Worm (Caenorhabditis elegans) whole organism, mixed stage, embryonic: ENCODE data around the gene Y37B11A.3.

Experiments
- ces-1 ChIP-seq: fragments of 150-350 bp; optimal IDR thresholded peaks from 2 replicates; lab custom pipeline; 2014; ENCODE audit warnings: missing biosample characterization, missing genetic modification reagents, missing genetic modification characterization
- drap-1 ChIP-seq: fragments of 200-800 bp; sonication (Bioruptor generic); optimal IDR thresholded peaks from 3 replicates; lab custom pipeline; 2018; ENCODE audit warnings: mild to moderate bottlenecking, missing genetic modification characterization, missing compliant biosample characterization
- lin-32 ChIP-seq: fragments of 200-800 bp; sonication (Bioruptor generic); optimal IDR thresholded peaks from 2 replicates; lab custom pipeline; 2018; ENCODE audit warnings: mild to moderate bottlenecking, missing genetic modification characterization, missing compliant biosample characterization
- lsy-2 ChIP-seq: fragments of 150-350 bp; optimal IDR thresholded peaks from 2 replicates; lab custom pipeline; 2014; ENCODE audit warnings: missing biosample characterization, missing genetic modification characterization
- mab-5 ChIP-seq: fragments of 150-350 bp; optimal IDR thresholded peaks from 2 replicates; lab custom pipeline; 2014; ENCODE audit warnings: missing biosample characterization, missing genetic modification characterization
- mep-1 ChIP-seq: fragments of 150-350 bp; optimal IDR thresholded peaks from 2 replicates; lab custom pipeline; 2017; ENCODE audit warnings: missing biosample characterization, missing genetic modification reagents, missing genetic modification characterization, inconsistent platforms
- nhr-237 ChIP-seq: fragments of 150-350 bp; optimal IDR thresholded peaks from 2 replicates; lab custom pipeline; 2014; ENCODE audit warnings: missing biosample characterization, missing genetic modification characterization
- nhr-28 ChIP-seq: fragments of 150-350 bp; optimal IDR thresholded peaks from 2 replicates; lab custom pipeline; 2014; ENCODE audit warnings: missing biosample characterization, missing genetic modification characterization
- nhr-76 ChIP-seq: sonication (generic microtip); optimal IDR thresholded peaks from 2 replicates; lab custom pipeline; 2017; ENCODE audit warnings: missing biosample characterization, missing genetic modification characterization
- tbx-8 ChIP-seq: fragments of 200-800 bp; sonication (Bioruptor generic); optimal IDR thresholded peaks from 2 replicates; lab custom pipeline; 2018; ENCODE audit warnings: mild to moderate bottlenecking, missing genetic modification characterization, moderate library complexity, missing compliant biosample characterization
- unc-62 ChIP-seq: fragments of 150-350 bp; optimal IDR thresholded peaks from 2 replicates; lab custom pipeline; 2014; ENCODE audit warnings: missing biosample characterization, missing genetic modification reagents, missing genetic modification characterization
- ztf-11 ChIP-seq: fragments of 150-350 bp; optimal IDR thresholded peaks from 2 replicates; lab custom pipeline; 2014; ENCODE audit warnings: missing biosample characterization, missing genetic modification characterization

- TF ChIP-seq nhr-237 (no peak), mab-5 (no peak), tbx-8 (GFP tag; lab: Kevin White, UChicago) (no peak), unc-62 (GFP tag; lab: Kevin White, UChicago) (no peak), drap-1 (no peak), nhr-76 (tag; lab: Kevin White, UChicago) (no peak), nhr-28 (tag; lab: Kevin White, UChicago) (no peak), ces-1 (GFP tag; lab: Kevin White, UChicago) (no peak), ztf-11 (tag; lab: Kevin White, UChicago) (no peak), lin-32 (GFP tag; lab: Kevin White, UChicago) (no peak), mep-1 (tag; lab: Kevin White, UChicago) (no peak), lsy-2 (tag; lab: Kevin White, UChicago) (no peak)
Measured at ce11 chrIII:5806720-5807119, 21.6 kb upstream of the Y37B11A.3 start, which contains the start of gene R12B2.2.
